Fruit fly (Drosophila melanogaster) whole organism, wandering third instar larva: ENCODE results near the gene dsh.

ENCODE experiments used
- Abd-B ChIP-seq: fragments of >200 bp; optimal IDR thresholded peaks from 2 replicates; lab custom pipeline; 2017; ENCODE audit warnings: missing biosample characterization, missing genetic modification characterization
- CG32264 ChIP-seq: fragments of 200-800 bp; sonication (Bioruptor generic); optimal IDR thresholded peaks from 2 replicates; lab custom pipeline; 2016; ENCODE audit warnings: missing biosample characterization, missing genetic modification characterization
- Dif ChIP-seq: fragments of 200-275, 200-300 bp; sonication (Bioruptor generic); optimal IDR thresholded peaks from 2 replicates; lab custom pipeline; 2018; ENCODE audit warnings: missing biosample characterization, missing genetic modification characterization; ENCODE audit not compliant: partially characterized antibody
- HLH106 ChIP-seq: fragments of 200-800 bp; optimal IDR thresholded peaks from 3 replicates; lab custom pipeline; 2019; ENCODE audit warnings: missing biosample characterization, mild to moderate bottlenecking, missing genetic modification characterization, moderate library complexity
- Hnf4 ChIP-seq: fragments of 200-800 bp; sonication (Bioruptor generic); optimal IDR thresholded peaks from 2 replicates; lab custom pipeline; 2016; ENCODE audit warnings: missing biosample characterization, mild to moderate bottlenecking, missing genetic modification characterization
- Jra ChIP-seq: sonication (Bioruptor generic); optimal IDR thresholded peaks from 2 replicates; lab custom pipeline; 2016; ENCODE audit warnings: missing biosample characterization, missing genetic modification characterization
- Mio ChIP-seq: sonication (Bioruptor generic); optimal IDR thresholded peaks from 2 replicates; lab custom pipeline; 2016; ENCODE audit warnings: missing biosample characterization, missing genetic modification characterization
- Myc ChIP-seq: fragments of >200 bp; optimal IDR thresholded peaks from 2 replicates; lab custom pipeline; 2017
- OdsH ChIP-seq: fragments of 200-800 bp; sonication (Bioruptor generic); optimal IDR thresholded peaks from 2 replicates; lab custom pipeline; 2016; ENCODE audit warnings: missing biosample characterization, mild to moderate bottlenecking, missing genetic modification characterization
- Rel ChIP-seq, 2 experiments: fragments of 200-800 bp; sonication (Bioruptor generic) in 1 of 2; optimal IDR thresholded peaks; 2 replicates in 1 of 2; 3 replicates in 1 of 2; lab custom pipeline; 2016 to 2019; ENCODE audit warnings: mild to moderate bottlenecking in 2 of 2, missing biosample characterization in 2 of 2, missing genetic modification characterization in 2 of 2, moderate library complexity in 1 of 2
- Sp1 ChIP-seq: fragments of 200-800 bp; sonication (Bioruptor generic); optimal IDR thresholded peaks from 3 replicates; lab custom pipeline; 2019; ENCODE audit warnings: missing biosample characterization, mild to moderate bottlenecking, missing genetic modification characterization, moderate library complexity
- br ChIP-seq: fragments of 200-800 bp; sonication (Bioruptor generic); optimal IDR thresholded peaks from 2 replicates; lab custom pipeline; 2016; ENCODE audit warnings: missing biosample characterization, missing genetic modification characterization
- brk ChIP-seq: fragments of 200-800 bp; sonication (Bioruptor generic); optimal IDR thresholded peaks from 2 replicates; lab custom pipeline; 2016; ENCODE audit warnings: missing biosample characterization, mild to moderate bottlenecking, missing genetic modification characterization
- dl ChIP-seq, 2 experiments: fragments of 175-275, 200-275 bp in 1 of 2; fragments of 200-275 bp in 1 of 2; sonication (Bioruptor generic); optimal IDR thresholded peaks; lab custom pipeline; 2018; ENCODE audit warnings: mild to moderate bottlenecking in 2 of 2, missing biosample characterization in 2 of 2, missing genetic modification characterization in 2 of 2, moderate library complexity in 2 of 2; ENCODE audit not compliant: partially characterized antibody in 2 of 2, insufficient read depth in 1 of 2
- dmrt93B ChIP-seq: fragments of 200-800 bp; sonication (Bioruptor generic); optimal IDR thresholded peaks from 2 replicates; lab custom pipeline; 2018; ENCODE audit warnings: missing biosample characterization, mild to moderate bottlenecking, missing genetic modification characterization
- ey ChIP-seq: fragments of 200-800 bp; sonication (Bioruptor generic); optimal IDR thresholded peaks from 2 replicates; lab custom pipeline; 2016; ENCODE audit warnings: missing biosample characterization, missing genetic modification characterization
- foxo ChIP-seq, 2 experiments: fragments of 200-800 bp; sonication (Bioruptor generic); optimal IDR thresholded peaks; 2 replicates in 1 of 2; 3 replicates in 1 of 2; lab custom pipeline; 2016 to 2017; ENCODE audit warnings: missing biosample characterization in 2 of 2, missing genetic modification characterization in 2 of 2
- fru ChIP-seq: fragments of 200-800 bp; sonication (Bioruptor generic); optimal IDR thresholded peaks from 3 replicates; lab custom pipeline; 2016; ENCODE audit warnings: missing biosample characterization, mild to moderate bottlenecking, missing genetic modification characterization
- h ChIP-seq: fragments of 200-800 bp; sonication (Bioruptor generic); optimal IDR thresholded peaks from 3 replicates; lab custom pipeline; 2016; ENCODE audit warnings: missing biosample characterization, mild to moderate bottlenecking, missing genetic modification characterization
- jim ChIP-seq: fragments of 175-275, 200-325 bp; sonication (Bioruptor generic); optimal IDR thresholded peaks from 2 replicates; lab custom pipeline; 2016; ENCODE audit warnings: missing biosample characterization, mild to moderate bottlenecking, missing genetic modification characterization
- lola ChIP-seq: fragments of >200 bp; optimal IDR thresholded peaks from 2 replicates; lab custom pipeline; 2017; ENCODE audit warnings: missing biosample characterization, missing genetic modification characterization
- pan ChIP-seq: fragments of >200 bp; optimal IDR thresholded peaks from 2 replicates; lab custom pipeline; 2017
- psq ChIP-seq: fragments of 200-800 bp; sonication (Bioruptor generic); optimal IDR thresholded peaks from 3 replicates; lab custom pipeline; 2017; ENCODE audit warnings: missing biosample characterization, mild to moderate bottlenecking, missing genetic modification characterization, moderate library complexity
- rgr ChIP-seq: fragments of 200-800 bp; sonication (Bioruptor generic); optimal IDR thresholded peaks from 3 replicates; lab custom pipeline; 2016; ENCODE audit warnings: missing biosample characterization, mild to moderate bottlenecking, missing genetic modification characterization
- sage ChIP-seq: fragments of 200-800 bp; sonication (Bioruptor generic); optimal IDR thresholded peaks from 2 replicates; lab custom pipeline; 2016; ENCODE audit warnings: missing biosample characterization, mild to moderate bottlenecking, missing genetic modification characterization
- sv ChIP-seq: fragments of 200-800 bp; sonication (Bioruptor generic); optimal IDR thresholded peaks from 3 replicates; lab custom pipeline; 2016; ENCODE audit warnings: missing biosample characterization, missing genetic modification characterization
- tai ChIP-seq: sonication (Bioruptor generic); optimal IDR thresholded peaks from 2 replicates; lab custom pipeline; 2016; ENCODE audit warnings: missing biosample characterization, missing genetic modification characterization

Gene dsh

DNA sequence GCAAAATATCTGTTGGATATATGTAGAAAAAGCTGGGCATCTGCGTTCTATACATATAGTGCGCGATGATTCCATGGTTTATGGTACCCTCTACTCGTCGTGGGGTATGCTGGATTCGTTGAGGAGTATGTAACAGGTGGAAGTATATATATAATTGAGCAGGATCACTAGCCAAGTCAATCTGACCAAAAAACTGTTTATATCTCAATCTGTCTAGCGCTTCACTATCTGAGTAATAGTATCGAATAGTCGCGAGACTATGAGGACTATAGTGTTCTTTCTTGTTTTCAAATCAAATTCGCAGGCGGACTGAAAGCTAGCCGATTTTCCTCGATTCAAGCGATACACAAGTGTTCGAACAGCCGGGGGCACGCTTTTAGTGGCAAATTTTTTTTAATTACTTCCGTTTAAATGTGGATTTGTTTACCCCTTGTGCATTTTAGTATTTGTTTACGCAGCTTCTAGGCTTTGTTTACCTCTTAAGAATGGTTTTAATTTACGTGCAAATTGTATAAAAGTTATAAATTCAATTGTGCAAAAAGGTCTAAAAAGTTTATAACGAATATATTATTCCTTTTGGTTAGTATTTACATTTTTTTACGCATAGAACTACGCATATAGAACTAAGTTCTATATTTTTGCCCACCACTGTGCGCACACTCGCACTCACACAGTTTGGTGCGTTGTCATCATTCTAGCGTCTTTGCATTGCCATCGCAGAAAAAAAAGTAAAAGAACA, 35.1 kb downstream of the dsh start:
- peak; percentile 20 for TF ChIP-seq Sp1 (GFP tag; lab: Kevin White, UChicago)
- peak; percentile 16 for TF ChIP-seq tai (GFP tag; lab: Kevin White, UChicago)
- peak; percentile 38 for TF ChIP-seq fru (GFP tag; lab: Kevin White, UChicago)
- no peak for TF ChIP-seq brk (GFP tag; lab: Kevin White, UChicago)
- TF ChIP-seq Hnf4, result peak; percentile 17
- no peak for TF ChIP-seq lola
- TF ChIP-seq ey (GFP tag; lab: Kevin White, UChicago), result peak; percentile 57
- peak; percentile 25 for TF ChIP-seq psq (GFP tag; lab: Kevin White, UChicago)
- no peak for TF ChIP-seq Dif
- TF ChIP-seq foxo (GFP tag; optimal IDR thresholded peaks at IDR 0.05; lab: Kevin White, UChicago), result peak in 1 of 2 experiments; percentile 59
- TF ChIP-seq h (GFP tag; lab: Kevin White, UChicago), result peak; percentile 45
- TF ChIP-seq OdsH (GFP tag; lab: Kevin White, UChicago), result peak; percentile 28
- peak; percentile 68 for TF ChIP-seq sv (GFP tag; lab: Kevin White, UChicago)
- TF ChIP-seq br (GFP tag; lab: Kevin White, UChicago), result peak; percentile 35
- TF ChIP-seq dmrt93B, result no peak
- TF ChIP-seq Rel (GFP tag; optimal IDR thresholded peaks at IDR 0.05; lab: Kevin White, UChicago), result no peak
- TF ChIP-seq Rel (tag; optimal IDR thresholded peaks at IDR 0.05; lab: Kevin White, UChicago), result no peak
- peak; percentile 27 for TF ChIP-seq HLH106 (tag; lab: Kevin White, UChicago)
- peak; percentile 52 for TF ChIP-seq rgr (GFP tag; lab: Kevin White, UChicago)

dm6 chrX:11391364-11391915, 35.8 kb downstream of the dsh start:
- TF ChIP-seq sage (GFP tag; lab: Kevin White, UChicago) (no peak), lola (no peak), Dif (no peak), pan (lab: Kevin White, UChicago) (no peak), Jra (GFP tag; lab: Kevin White, UChicago) (no peak), ey (GFP tag; lab: Kevin White, UChicago) (no peak), Rel (GFP tag; optimal IDR thresholded peaks at IDR 0.05; lab: Kevin White, UChicago) (no peak), Rel (tag; optimal IDR thresholded peaks at IDR 0.05; lab: Kevin White, UChicago) (no peak), Mio (GFP tag; lab: Kevin White, UChicago) (no peak), Abd-B (GFP tag; lab: Kevin White, UChicago) (no peak), OdsH (GFP tag; lab: Kevin White, UChicago) (no peak)

dm6 chrX:11393003-11393620, 37.4 kb downstream of the dsh start:
- TF ChIP-seq foxo (GFP tag; optimal IDR thresholded peaks at IDR 0.05; lab: Kevin White, UChicago), result peak in 1 of 2 experiments; percentile 10
- no peak for TF ChIP-seq Myc

dm6 chrX:11404247-11404646, 48.6 kb downstream of the dsh start:
- no peak for TF ChIP-seq sage (GFP tag; lab: Kevin White, UChicago)
- no peak for TF ChIP-seq CG32264
- TF ChIP-seq dl (GFP tag; optimal IDR thresholded peaks at IDR 0.05; lab: Kevin White, UChicago; ENCODE audit: insufficient read depth in 1 of 2, partially characterized antibody in 2 of 2), result no peak
- no peak for TF ChIP-seq Hnf4
- TF ChIP-seq jim (GFP tag; lab: Kevin White, UChicago), result no peak
